Worm (Caenorhabditis elegans) whole organism, L4 larva: Measurements from ENCODE around the gene F16H6.3.
A peak's percentile ranks its signal among the peaks of the same experiment; 100 is the strongest.

ENCODE experiments used
- T26A8.4 ChIP-seq: fragments of 200-800 bp; sonication (Bioruptor generic); IDR thresholded peaks from 2 replicates; pipeline ENCODE4 v1.3.6; 2022; ENCODE audit warnings: missing genetic modification characterization, missing compliant biosample characterization
- ama-1 ChIP-seq: fragments of 150-350 bp; optimal IDR thresholded peaks from 2 replicates; lab custom pipeline; 2014; ENCODE audit warnings: inconsistent platforms, mixed read lengths
- nhr-237 ChIP-seq: sonication (generic microtip); optimal IDR thresholded peaks from 2 replicates; lab custom pipeline; 2017; ENCODE audit warnings: missing biosample characterization, missing genetic modification characterization
- pha-4 ChIP-seq, 2 experiments: fragments of 150-350 bp in 1 of 2; fragments of 200-800 bp in 1 of 2; sonication (Bioruptor generic) in 1 of 2; IDR thresholded peaks in 1 of 2; optimal IDR thresholded peaks in 1 of 2; 2 replicates each; pipeline versions ENCODE4 v1.3.6 to Lab custom; 2014 to 2022; ENCODE audit warnings: missing genetic modification characterization in 2 of 2, missing genetic modification reagents in 2 of 2, missing biosample characterization in 1 of 2, missing compliant biosample characterization in 1 of 2
- pqm-1 ChIP-seq: sonication (generic microtip); optimal IDR thresholded peaks from 2 replicates; lab custom pipeline; 2017; ENCODE audit warnings: missing biosample characterization, missing genetic modification characterization
- unc-130 ChIP-seq: sonication (generic microtip); optimal IDR thresholded peaks from 2 replicates; lab custom pipeline; 2016; ENCODE audit warnings: missing genetic modification reagents, missing genetic modification characterization, missing compliant biosample characterization
- unc-62 ChIP-seq, 3 experiments: fragments of 150-350 bp in 1 of 3; sonication (generic microtip); optimal IDR thresholded peaks in 2 of 3; peaks in 1 of 3; 1 replicate in 1 of 3; 2 replicates in 2 of 3; lab custom pipeline; 2014 to 2017; ENCODE audit warnings: missing biosample characterization in 3 of 3, missing genetic modification characterization in 3 of 3, missing genetic modification reagents in 3 of 3, missing genotype in 1 of 3
- zip-11 ChIP-seq: fragments of 200-800 bp; sonication (Bioruptor generic); IDR thresholded peaks from 2 replicates; pipeline ENCODE4 v1.3.6; 2022; ENCODE audit warnings: missing genetic modification characterization, missing compliant biosample characterization
- ztf-7 ChIP-seq: fragments of 150-350 bp; optimal IDR thresholded peaks from 2 replicates; lab custom pipeline; 2014; ENCODE audit warnings: missing biosample characterization, missing genetic modification characterization

DNA sequence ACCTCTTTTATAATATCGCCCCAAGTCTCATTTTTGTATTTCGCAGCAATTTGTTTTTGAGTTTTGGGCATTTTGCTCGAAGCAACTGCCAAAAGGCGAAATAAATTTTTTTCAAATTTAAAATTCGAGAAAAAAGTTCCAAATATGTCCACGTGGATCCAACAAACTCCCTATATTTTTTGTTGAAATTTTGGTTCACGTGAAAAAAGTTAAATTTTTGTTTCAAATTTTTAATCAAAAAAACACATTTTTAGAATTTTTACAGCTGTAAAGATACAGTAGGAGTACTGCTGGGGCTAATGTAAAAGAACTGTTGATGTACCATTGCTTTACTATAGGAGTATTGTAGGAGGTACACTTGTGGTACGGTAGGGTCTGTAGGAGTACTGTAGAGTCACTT is 27.9 kb upstream of the F16H6.3 start, which contains the start of gene C14A6.6:
- TF ChIP-seq T26A8.4 (GFP tag; lab: Robert Waterston, UW) = no peak
- TF ChIP-seq ama-1 (lab: Kevin White, UChicago) = no peak
- TF ChIP-seq pha-4 (GFP tag; IDR thresholded peaks at IDR 0.05; lab: Robert Waterston, UW) = no peak
- TF ChIP-seq pha-4 (tag; optimal IDR thresholded peaks at IDR 0.05; lab: Kevin White, UChicago) = no peak
- no peak for TF ChIP-seq ztf-7
- TF ChIP-seq pqm-1 (tag; lab: Kevin White, UChicago) = no peak
- no peak for TF ChIP-seq nhr-237 (tag; lab: Kevin White, UChicago)
- TF ChIP-seq zip-11 (GFP tag; lab: Robert Waterston, UW) = no peak
- peak in 1 of 2 experiments; percentile 89 for TF ChIP-seq unc-62 (GFP tag; optimal IDR thresholded peaks at IDR 0.05 in 1 of 2; lab: Kevin White, UChicago)
- no peak for TF ChIP-seq unc-62 (tag; optimal IDR thresholded peaks at IDR 0.05; lab: Kevin White, UChicago)
- TF ChIP-seq unc-130 = no peak
